Worm (Caenorhabditis elegans): ENCODE results near the gene W02D7.5.
A peak's percentile ranks its signal among the peaks of the same experiment; 100 is the strongest.

The W02D7.5 gene

ce11 chrV:8251075-8251474 is 48.0 kb downstream of the W02D7.5 start:
- TF ChIP-seq lin-14 (GFP tag; optimal IDR thresholded peaks at IDR 0.05) (peak; percentile 52), mab-9 (GFP tag; IDR thresholded peaks at IDR 0.05) (0 out of 2 replicates have a peak, but pooled peaks have one; percentile 14), dpl-1 (GFP tag; optimal IDR thresholded peaks at IDR 0.05) (no peak), swsn-7 (tag; optimal IDR thresholded peaks at IDR 0.05) (no peak)

ce11 chrV:8250208-8250607 is 48.8 kb downstream of the W02D7.5 start, which contains the start of gene C16D9.6:
C16D9.6 (minus strand) TSS chrV:8250308.
- TF ChIP-seq tbx-2 (tag; optimal IDR thresholded peaks at IDR 0.05) (no peak), zag-1 (tag; optimal IDR thresholded peaks at IDR 0.05) (no peak), hlh-4 (tag; optimal IDR thresholded peaks at IDR 0.05) (no peak), skn-1 (tag; optimal IDR thresholded peaks at IDR 0.05) (no peak), mef-2 (tag; optimal IDR thresholded peaks at IDR 0.05) (no peak), dsc-1 (tag; optimal IDR thresholded peaks at IDR 0.05) (peak; percentile 8), pax-3 (tag; optimal IDR thresholded peaks at IDR 0.05) (no peak), unc-30 (tag; optimal IDR thresholded peaks at IDR 0.05) (no peak), mep-1 (tag; optimal IDR thresholded peaks at IDR 0.05) (no peak), xbp-1 (tag; optimal IDR thresholded peaks at IDR 0.05) (no peak), ceh-63 (GFP tag; optimal IDR thresholded peaks at IDR 0.05) (no peak), sup-37 (GFP tag; optimal IDR thresholded peaks at IDR 0.05) (no peak), nhr-19 (GFP tag; conservative IDR thresholded peaks at IDR 0.05) (no peak), fkh-8 (tag; optimal IDR thresholded peaks at IDR 0.05) (peak; percentile 77), jun-1 (tag; optimal IDR thresholded peaks at IDR 0.05) (no peak), nhr-90 (tag; optimal IDR thresholded peaks at IDR 0.05; ENCODE audit: poor library complexity) (no peak), elt-3 (tag; optimal IDR thresholded peaks at IDR 0.05) (no peak), nhr-71 (tag; optimal IDR thresholded peaks at IDR 0.05) (peak; percentile 43)
